Worm (Caenorhabditis elegans): ENCODE measurements around the gene Y32F6A.5.

The Y32F6A.5 gene

DNA sequence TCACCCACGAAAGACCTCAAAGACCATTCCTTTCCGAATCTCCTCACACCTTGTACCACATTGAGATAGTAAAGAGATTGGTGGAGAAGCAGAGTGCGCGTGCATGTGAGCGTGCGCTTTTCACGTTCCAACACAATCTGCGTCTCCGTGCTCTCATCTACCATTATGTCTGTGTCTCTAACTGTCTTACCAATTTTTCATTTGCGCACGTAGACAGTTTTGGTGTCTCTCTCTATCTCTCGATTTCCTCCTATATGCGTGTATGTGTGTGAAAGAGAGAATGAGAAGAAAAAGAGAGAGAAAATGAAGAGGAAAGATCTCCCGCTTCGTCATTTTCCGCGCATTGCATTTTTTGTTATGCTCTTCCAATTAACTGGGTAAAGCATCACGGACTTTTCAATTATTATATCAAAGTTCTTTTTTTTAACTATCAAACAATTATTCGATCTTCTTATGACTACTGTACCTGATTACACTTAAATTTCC is 13.2 kb upstream of the Y32F6A.5 start (continued):
- peak; percentile 95 for TF ChIP-seq nhr-47 (tag; optimal IDR thresholded peaks at IDR 0.05)
- no peak for TF ChIP-seq hlh-17 (GFP tag; optimal IDR thresholded peaks at IDR 0.05; ENCODE audit: borderline replicate concordance)
- no peak for TF ChIP-seq sptf-1 (tag; optimal IDR thresholded peaks at IDR 0.05)
- TF ChIP-seq mab-9 (GFP tag; IDR thresholded peaks at IDR 0.05): peak; percentile 80
- peak; percentile 90 to 99 for TF ChIP-seq mdl-1 (tag; optimal IDR thresholded peaks at IDR 0.05)
- TF ChIP-seq elt-2 (tag; optimal IDR thresholded peaks at IDR 0.05): peak; percentile 69
- TF ChIP-seq F16B12.6 (tag; optimal IDR thresholded peaks at IDR 0.05): peak; percentile 24
- no peak for TF ChIP-seq nhr-84 (tag; optimal IDR thresholded peaks at IDR 0.05)
- peak; percentile 93 to 95 (median 94) for TF ChIP-seq ceh-82 (tag; optimal IDR thresholded peaks at IDR 0.05)
- peak; percentile 47 for TF ChIP-seq nhr-76 (tag; optimal IDR thresholded peaks at IDR 0.05)
- TF ChIP-seq snu-23 (GFP tag; optimal IDR thresholded peaks at IDR 0.05): peak; percentile 98
- TF ChIP-seq grh-1 (GFP tag; IDR thresholded peaks at IDR 0.05): peak; percentile 74
- TF ChIP-seq tbx-2 (tag; optimal IDR thresholded peaks at IDR 0.05): peak; percentile 95
- TF ChIP-seq dpl-1 (GFP tag; optimal IDR thresholded peaks at IDR 0.05): peak; percentile 62 to 71 (median 64)
- peak; percentile 86 for TF ChIP-seq xbp-1 (tag; optimal IDR thresholded peaks at IDR 0.05)
- peak; percentile 92 for TF ChIP-seq dsc-1 (tag; optimal IDR thresholded peaks at IDR 0.05)
- peak; percentile 77 for TF ChIP-seq ceh-8 (GFP tag; optimal IDR thresholded peaks at IDR 0.05)
- TF ChIP-seq pqm-1 (tag; optimal IDR thresholded peaks at IDR 0.05): peak; percentile 38
- peak; percentile 26 for TF ChIP-seq ces-1 (GFP tag; optimal IDR thresholded peaks at IDR 0.05)
- peak; percentile 95 for TF ChIP-seq mep-1 (tag; optimal IDR thresholded peaks at IDR 0.05)
- TF ChIP-seq Y116A8C.19 (tag; optimal IDR thresholded peaks at IDR 0.05; ENCODE audit: borderline replicate concordance): no peak
- TF ChIP-seq pag-3 (tag; optimal IDR thresholded peaks at IDR 0.05; ENCODE audit: borderline replicate concordance, insufficient read depth): no peak
- TF ChIP-seq fos-1 (tag; optimal IDR thresholded peaks at IDR 0.05): peak; percentile 95
- peak; percentile 95 for TF ChIP-seq fkh-10 (GFP tag; optimal IDR thresholded peaks at IDR 0.05)
- TF ChIP-seq unc-98 (GFP tag; IDR thresholded peaks at IDR 0.05): no peak; the same call in 1 of the 2 replicates
- no peak for TF ChIP-seq ets-5 (GFP tag; IDR thresholded peaks at IDR 0.05)
- no peak for TF ChIP-seq nhr-12 (tag; optimal IDR thresholded peaks at IDR 0.05)
- TF ChIP-seq C04F5.9 (tag; optimal IDR thresholded peaks at IDR 0.05): peak; percentile 50
- TF ChIP-seq blmp-1 (tag; optimal IDR thresholded peaks at IDR 0.05): peak; percentile 94
- TF ChIP-seq unc-62 (GFP tag; optimal IDR thresholded peaks at IDR 0.05): no peak
- TF ChIP-seq unc-130 (tag; optimal IDR thresholded peaks at IDR 0.05): peak; percentile 74
- TF ChIP-seq ztf-4 (tag; optimal IDR thresholded peaks at IDR 0.05): peak; percentile 96
- peak; percentile 95 for TF ChIP-seq unc-86 (tag; optimal IDR thresholded peaks at IDR 0.05)
- peak; percentile 89 for TF ChIP-seq rnt-1 (tag; optimal IDR thresholded peaks at IDR 0.05)
- TF ChIP-seq isw-1 (GFP tag; IDR thresholded peaks at IDR 0.05): peak; percentile 76
- TF ChIP-seq snpc-4 (tag; optimal IDR thresholded peaks at IDR 0.05): peak; percentile 60
- peak; percentile 78 for TF ChIP-seq aly-2 (tag; optimal IDR thresholded peaks at IDR 0.05)
- peak; percentile 56 for TF ChIP-seq zip-4 (GFP tag; optimal IDR thresholded peaks at IDR 0.05)
- peak in 4 of 6 experiments; percentile 90 to 97 (median 93) for TF ChIP-seq elt-3 (tag; optimal IDR thresholded peaks at IDR 0.05)
- peak; percentile 96 for TF ChIP-seq nhr-237 (tag; optimal IDR thresholded peaks at IDR 0.05)
- TF ChIP-seq C16A3.4 (tag; optimal IDR thresholded peaks at IDR 0.05): peak; percentile 95
- TF ChIP-seq ztf-11 (tag; optimal IDR thresholded peaks at IDR 0.05): peak in 1 of 2 experiments; percentile 46
- no peak for TF ChIP-seq ceh-63 (GFP tag; optimal IDR thresholded peaks at IDR 0.05)
- TF ChIP-seq nhr-77 (tag; optimal IDR thresholded peaks at IDR 0.05): peak; percentile 96
- no peak for TF ChIP-seq efl-3 (GFP tag; optimal IDR thresholded peaks at IDR 0.05)
- no peak for TF ChIP-seq fkh-4 (tag; optimal IDR thresholded peaks at IDR 0.05; ENCODE audit: borderline replicate concordance)
- peak; percentile 92 for TF ChIP-seq jun-1 (tag; optimal IDR thresholded peaks at IDR 0.05)
- peak; percentile 95 for TF ChIP-seq swsn-7 (tag; optimal IDR thresholded peaks at IDR 0.05)
- TF ChIP-seq pax-3 (tag; optimal IDR thresholded peaks at IDR 0.05): peak; percentile 90

All from whole organism, L1 larva.